Fruit fly (Drosophila melanogaster) Kc167 (cell line): ENCODE measurements around the gene CG2818.

Experiments
- Myc ChIP-seq: fragments of >200 bp; optimal IDR thresholded peaks from 2 replicates; lab custom pipeline; 2017; ENCODE audit warnings: missing external identifiers
- Sin3A ChIP-seq: fragments of >200 bp; optimal IDR thresholded peaks from 2 replicates; lab custom pipeline; 2018; ENCODE audit warnings: missing external identifiers
- h ChIP-seq: fragments of >200 bp; optimal IDR thresholded peaks from 3 replicates; lab custom pipeline; 2018; ENCODE audit warnings: missing external identifiers
- insv ChIP-seq: fragments of >200 bp; optimal IDR thresholded peaks from 3 replicates; lab custom pipeline; 2018; ENCODE audit warnings: missing external identifiers
- psq ChIP-seq: fragments of >200 bp; optimal IDR thresholded peaks from 2 replicates; lab custom pipeline; 2017; ENCODE audit warnings: missing external identifiers
- ttk ChIP-seq: sonication (Bioruptor generic); optimal IDR thresholded peaks from 2 replicates; lab custom pipeline; 2017; ENCODE audit warnings: missing external identifiers

The CG2818 gene

DNA sequence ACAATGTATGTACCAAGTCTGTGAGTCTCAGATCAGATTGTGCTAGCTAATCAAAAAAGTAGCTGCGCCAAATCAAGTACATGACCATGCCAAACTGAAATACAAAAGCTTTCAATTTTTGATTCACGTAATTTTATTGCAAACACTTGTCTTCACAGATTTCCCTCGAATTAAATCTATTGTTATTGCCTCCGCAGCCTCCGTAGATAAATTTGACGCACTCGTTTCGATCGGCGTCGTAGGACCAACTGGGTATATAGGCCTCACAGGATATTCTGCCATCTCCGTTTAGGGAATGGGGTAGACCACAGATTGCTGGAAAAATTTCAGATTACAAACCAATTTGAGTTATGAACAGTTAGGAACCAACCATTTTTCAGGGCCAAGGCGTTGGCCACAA, 18.2 kb upstream of the CG2818 start, which contains the start of gene CG43165:
Gene CG43165, minus strand, starts transcription at position 101 of the 400 bp plus-strand sequence.
- TF ChIP-seq Myc (lab: Kevin White, UChicago) (no peak), psq (lab: Kevin White, UChicago) (no peak), insv (lab: Kevin White, UChicago) (no peak), Sin3A (lab: Kevin White, UChicago) (no peak), ttk (no peak), h (lab: Kevin White, UChicago) (no peak)

DNA sequence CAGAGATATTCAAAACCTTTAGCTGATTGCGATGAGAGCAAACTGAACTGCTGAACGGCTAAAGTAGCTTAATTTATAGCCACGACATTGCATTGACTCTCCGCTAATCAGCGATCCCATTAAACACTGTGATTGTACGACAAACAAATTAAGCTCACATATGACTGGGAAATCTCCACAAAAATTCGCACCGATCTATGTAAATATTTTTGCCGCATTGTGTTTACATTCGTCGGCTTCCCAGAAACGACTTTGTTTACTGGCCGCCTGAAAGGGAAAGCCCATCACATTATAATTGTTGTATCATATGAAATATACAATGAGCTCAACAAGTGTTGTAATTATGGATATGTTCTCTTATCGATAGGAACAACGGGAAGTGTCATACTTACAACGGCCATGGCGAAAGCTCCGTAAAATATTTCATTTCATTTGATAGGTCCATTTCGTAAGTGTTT, 17.8 kb upstream of the CG2818 start, which contains the start of gene CG16713:
Gene CG16713, minus strand, starts transcription at position 51 of the 458 bp plus-strand sequence.
- no peak for TF ChIP-seq psq (lab: Kevin White, UChicago)
- no peak for TF ChIP-seq Sin3A (lab: Kevin White, UChicago)
- TF ChIP-seq ttk: no peak
- no peak for TF ChIP-seq insv (lab: Kevin White, UChicago)
- TF ChIP-seq h (lab: Kevin White, UChicago): no peak
- no peak for TF ChIP-seq Myc (lab: Kevin White, UChicago)

DNA sequence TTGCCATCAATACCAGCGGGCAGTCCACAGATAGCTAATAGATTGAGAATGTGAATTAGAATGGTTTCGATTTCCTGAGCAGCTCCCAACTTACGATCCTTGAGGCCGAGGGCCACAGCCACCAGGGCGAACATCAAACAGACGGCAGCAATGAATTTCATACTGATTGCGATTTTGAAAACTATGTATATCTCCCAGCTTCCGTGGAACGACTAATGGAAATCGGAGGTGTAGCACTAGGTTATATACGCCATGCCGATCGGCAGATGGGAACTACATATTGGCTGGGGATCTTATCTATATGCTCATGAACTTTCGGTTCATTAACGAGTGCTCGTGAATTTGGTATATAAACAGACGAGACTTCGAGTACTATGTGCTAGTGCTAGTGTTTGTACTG, 16.7 kb upstream of the CG2818 start, which contains the start of gene IM33:
Gene IM33, minus strand, starts transcription at position 221 of the 400 bp plus-strand sequence.
- no peak for TF ChIP-seq ttk
- no peak for TF ChIP-seq Myc (lab: Kevin White, UChicago)
- TF ChIP-seq Sin3A (lab: Kevin White, UChicago): no peak

DNA sequence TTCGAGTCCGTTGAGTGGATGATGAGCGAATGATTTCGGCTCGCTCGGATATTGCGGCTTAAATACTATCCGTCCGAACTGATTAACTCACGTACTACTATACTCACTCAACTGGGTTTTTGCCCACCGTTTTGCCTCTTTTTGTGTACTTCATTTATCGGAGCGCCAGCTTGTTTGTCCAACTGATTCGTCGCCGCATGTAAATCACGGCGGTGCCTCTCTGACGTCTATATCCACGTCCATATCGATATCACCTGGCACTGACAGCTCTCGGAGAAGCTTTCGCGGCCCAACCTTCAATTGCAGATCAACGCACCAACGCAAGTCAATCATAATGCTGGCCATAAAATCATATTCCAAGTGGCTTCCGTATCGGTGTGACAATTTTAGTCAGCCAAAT, 15.4 kb upstream of the CG2818 start, which contains the start of gene CG3604:
Gene CG3604, minus strand, starts transcription at position 101 of the 400 bp plus-strand sequence.
- TF ChIP-seq Sin3A (lab: Kevin White, UChicago) (no peak), h (lab: Kevin White, UChicago) (no peak), ttk (no peak), psq (lab: Kevin White, UChicago) (no peak), insv (lab: Kevin White, UChicago) (no peak), Myc (lab: Kevin White, UChicago) (no peak)

DNA sequence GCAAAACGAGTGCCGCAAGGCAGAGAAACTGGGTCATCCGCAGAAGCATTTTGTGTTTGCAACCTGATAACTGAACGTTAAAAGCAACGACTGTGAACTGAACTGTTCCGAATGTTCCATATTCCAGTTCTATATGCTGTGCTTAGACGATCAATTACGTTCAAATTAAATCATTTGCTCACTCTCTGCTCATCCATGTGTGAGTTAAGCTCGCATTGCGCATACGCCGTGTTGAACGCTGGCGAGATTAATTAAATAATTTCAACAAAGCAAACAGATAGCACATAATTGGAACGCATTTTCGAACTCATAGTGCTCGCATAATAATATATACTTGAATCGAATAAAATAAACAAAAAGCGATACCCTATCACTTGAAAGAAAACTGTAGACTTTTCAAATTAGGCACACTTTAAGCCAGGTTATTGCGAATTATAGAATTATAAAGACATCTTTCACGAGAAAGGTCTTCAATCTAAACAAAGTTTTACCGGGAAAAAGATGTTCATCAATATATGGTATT, 14.1 kb upstream of the CG2818 start, which contains the start of the genes CG10031 and CG42464:
Gene CG10031, minus strand, starts transcription at position 101 of the 523 bp plus-strand sequence.
Gene CG42464, plus strand, starts transcription at position 473 of the 523 bp plus-strand sequence.
- TF ChIP-seq ttk: no peak
- TF ChIP-seq Myc (lab: Kevin White, UChicago): no peak
- TF ChIP-seq insv (lab: Kevin White, UChicago): no peak
- no peak for TF ChIP-seq Sin3A (lab: Kevin White, UChicago)
- TF ChIP-seq h (lab: Kevin White, UChicago): no peak
- no peak for TF ChIP-seq psq (lab: Kevin White, UChicago)

DNA sequence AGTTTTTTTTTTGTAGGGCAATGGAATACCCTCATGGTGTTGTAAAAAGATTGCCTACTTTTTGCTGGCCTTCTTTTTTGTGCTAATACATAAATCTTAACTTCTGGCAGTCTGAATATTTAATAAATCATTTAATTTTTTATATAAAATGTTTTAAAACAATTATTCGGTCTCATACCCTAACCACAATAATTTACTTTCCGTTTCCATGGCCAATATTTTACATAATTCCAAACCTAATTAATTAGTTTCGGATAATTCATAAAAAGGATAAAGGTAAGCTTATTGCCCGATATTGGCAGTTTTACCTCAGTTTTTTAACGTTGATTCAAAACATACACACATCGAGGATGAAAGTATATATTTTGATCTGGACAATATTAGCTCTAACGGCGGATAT, 13.3 kb upstream of the CG2818 start, which contains the start of gene CG42465:
Gene CG42465, plus strand, starts transcription at position 301 of the 400 bp plus-strand sequence.
- TF ChIP-seq ttk (no peak), psq (lab: Kevin White, UChicago) (no peak), h (lab: Kevin White, UChicago) (no peak), Sin3A (lab: Kevin White, UChicago) (no peak), insv (lab: Kevin White, UChicago) (no peak), Myc (lab: Kevin White, UChicago) (no peak)

DNA sequence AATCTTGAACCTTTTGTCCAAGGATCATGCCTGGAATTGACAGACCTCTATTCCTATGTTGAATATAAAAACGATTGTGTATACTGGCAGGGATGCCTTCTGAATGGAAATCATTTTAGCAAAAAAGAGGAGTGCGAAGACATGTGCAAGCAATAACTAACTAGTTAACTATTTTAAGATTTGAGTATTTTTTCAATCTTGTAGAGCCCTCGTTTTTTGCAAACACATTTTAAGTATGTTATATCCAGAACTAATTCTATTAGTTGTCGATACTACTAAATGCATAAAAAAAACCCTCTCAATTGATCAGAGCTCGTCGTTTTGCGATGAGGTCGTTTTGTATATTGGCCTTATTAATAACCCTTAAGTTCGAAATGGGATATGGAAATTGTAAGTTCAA, 12.8 kb upstream of the CG2818 start, which contains the start of gene Sfp24C1:
Gene Sfp24C1, plus strand, starts transcription at position 301 of the 400 bp plus-strand sequence.
- TF ChIP-seq insv (lab: Kevin White, UChicago) (no peak), h (lab: Kevin White, UChicago) (no peak), Sin3A (lab: Kevin White, UChicago) (no peak), ttk (no peak), psq (lab: Kevin White, UChicago) (no peak), Myc (lab: Kevin White, UChicago) (no peak)

DNA sequence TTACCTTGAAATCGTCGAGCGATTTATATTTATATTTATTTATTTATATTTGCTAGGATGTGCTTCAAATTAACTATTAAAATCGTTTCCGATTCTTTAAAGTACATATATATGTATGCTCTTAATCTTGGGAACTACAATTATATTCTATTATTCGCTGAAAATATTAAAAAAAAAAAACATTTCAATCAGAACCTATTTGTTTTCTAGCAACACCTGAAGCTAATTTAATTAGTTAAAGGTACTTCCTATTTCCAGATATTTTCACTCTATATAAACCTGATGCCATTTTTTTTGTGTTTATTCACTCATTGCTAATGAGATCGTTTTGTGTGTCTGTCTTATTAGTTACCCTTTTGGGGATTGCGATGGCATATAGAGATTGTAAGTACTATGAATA, 12.2 kb upstream of the CG2818 start, which contains the start of gene CG42467:
Gene CG42467, plus strand, starts transcription at position 301 of the 400 bp plus-strand sequence.
- TF ChIP-seq ttk (no peak), insv (lab: Kevin White, UChicago) (no peak), h (lab: Kevin White, UChicago) (no peak), Sin3A (lab: Kevin White, UChicago) (no peak), psq (lab: Kevin White, UChicago) (no peak), Myc (lab: Kevin White, UChicago) (no peak)

DNA sequence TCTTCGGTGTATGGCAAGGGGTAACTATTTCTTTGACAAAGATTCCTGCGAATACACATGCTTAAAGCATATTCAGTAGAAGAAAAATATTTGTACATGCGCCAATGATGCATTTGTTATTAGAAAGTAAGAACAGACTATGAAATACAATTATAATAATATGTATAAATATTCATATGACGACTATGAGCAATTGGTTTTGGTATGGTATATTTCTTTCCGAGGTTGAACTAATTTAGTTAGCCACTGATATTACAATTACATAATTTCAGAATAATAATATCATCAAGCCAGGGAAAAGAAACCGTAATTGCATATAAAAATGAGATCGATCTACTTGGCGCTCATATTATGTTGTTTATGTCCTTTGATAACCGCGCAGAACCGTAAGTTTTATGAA, 11.6 kb upstream of the CG2818 start, which contains the start of gene CG43145:
Gene CG43145, plus strand, starts transcription at position 301 of the 400 bp plus-strand sequence.
- no peak for TF ChIP-seq psq (lab: Kevin White, UChicago)
- no peak for TF ChIP-seq insv (lab: Kevin White, UChicago)
- no peak for TF ChIP-seq Sin3A (lab: Kevin White, UChicago)
- no peak for TF ChIP-seq Myc (lab: Kevin White, UChicago)
- no peak for TF ChIP-seq h (lab: Kevin White, UChicago)
- TF ChIP-seq ttk: no peak

DNA sequence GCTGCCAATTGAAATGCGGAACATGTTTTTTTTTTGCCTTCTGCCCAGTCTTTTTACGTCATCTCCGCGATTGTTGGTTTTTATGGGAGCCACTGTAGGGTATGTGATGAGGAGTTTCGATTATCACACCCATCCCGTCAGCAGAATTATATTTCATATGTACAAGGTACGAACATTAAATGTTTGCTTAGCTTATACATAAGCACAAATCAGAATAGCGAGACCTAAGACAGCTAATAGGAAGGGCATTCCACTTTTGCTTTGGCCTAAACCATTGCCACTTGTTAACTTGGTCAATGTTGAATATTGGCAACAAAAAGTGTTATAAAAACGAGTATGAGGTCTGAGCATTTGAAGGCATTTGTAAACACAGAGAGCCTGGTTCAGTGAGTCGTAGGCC, 9.9 kb upstream of the CG2818 start, which contains the start of gene CG2816:
Gene CG2816, plus strand, starts transcription at position 400 of the 400 bp plus-strand sequence.
- no peak for TF ChIP-seq Sin3A (lab: Kevin White, UChicago)
- TF ChIP-seq ttk: no peak
- no peak for TF ChIP-seq insv (lab: Kevin White, UChicago)
- TF ChIP-seq Myc (lab: Kevin White, UChicago): no peak
- no peak for TF ChIP-seq h (lab: Kevin White, UChicago)
- TF ChIP-seq psq (lab: Kevin White, UChicago): no peak

DNA sequence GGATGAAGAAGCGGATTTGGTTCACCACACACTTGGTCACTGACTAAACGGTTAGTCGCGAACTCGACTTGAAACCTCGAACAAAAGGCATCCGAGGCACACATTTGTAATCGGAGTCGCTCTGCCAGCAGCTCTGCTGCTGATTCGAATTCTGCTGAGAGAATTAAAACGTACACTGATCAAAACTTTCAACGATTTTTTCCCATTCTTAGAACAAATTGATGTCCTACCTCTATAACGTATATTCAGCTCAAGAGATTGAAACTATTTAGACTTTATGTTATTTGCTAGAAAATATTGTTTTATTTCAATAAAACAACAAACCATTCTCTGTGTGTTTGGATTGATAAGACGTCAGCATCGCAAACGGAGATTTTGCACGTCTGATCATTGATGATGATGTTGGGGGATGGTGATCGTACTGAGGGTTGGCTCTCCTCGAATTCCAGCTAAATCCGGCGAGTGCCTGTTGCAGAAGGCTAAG, 7.7 kb upstream of the CG2818 start, which contains the start of gene CG31778:
Gene CG31778, minus strand, starts transcription at position 51 of the 484 bp plus-strand sequence.
- TF ChIP-seq Sin3A (lab: Kevin White, UChicago) (no peak), psq (lab: Kevin White, UChicago) (no peak), Myc (lab: Kevin White, UChicago) (no peak), insv (lab: Kevin White, UChicago) (no peak)
